Fruit fly (Drosophila melanogaster) whole organism, embryonic: ENCODE measurements around the gene CG1143.

Experiments used
- Aef1 ChIP-seq: fragments of 200-800 bp; sonication (Bioruptor generic); IDR thresholded peaks from 3 replicates; pipeline ENCODE4 v1.3.6; 2022; ENCODE audit warnings: missing biosample characterization, missing genetic modification characterization
- Antp ChIP-seq: fragments of 200-800 bp; sonication (Bioruptor generic); optimal IDR thresholded peaks from 3 replicates; lab custom pipeline; 2016; ENCODE audit warnings: missing biosample characterization, missing genetic modification characterization
- Atf6 ChIP-seq: fragments of 200-800 bp; sonication (Bioruptor generic); IDR thresholded peaks from 2 replicates; pipeline ENCODE4 v1.3.6; 2022; ENCODE audit warnings: missing biosample characterization, missing genetic modification characterization
- CG12219 ChIP-seq: fragments of 200-800 bp; sonication (Bioruptor generic); optimal IDR thresholded peaks from 3 replicates; lab custom pipeline; 2018; ENCODE audit warnings: missing biosample characterization, mild to moderate bottlenecking, missing genetic modification characterization
- CG12299 ChIP-seq: fragments of 200-800 bp; sonication (Bioruptor generic); optimal IDR thresholded peaks from 2 replicates; lab custom pipeline; 2018; ENCODE audit warnings: missing biosample characterization, mild to moderate bottlenecking, missing genetic modification characterization
- CG13624 ChIP-seq: fragments of 200-800 bp; sonication (Bioruptor generic); optimal IDR thresholded peaks from 2 replicates; lab custom pipeline; 2016; ENCODE audit warnings: missing biosample characterization, missing genetic modification characterization
- CG14710 ChIP-seq: fragments of 200-800 bp; sonication (Bioruptor generic); optimal IDR thresholded peaks from 3 replicates; lab custom pipeline; 2019; ENCODE audit warnings: missing biosample characterization, mild to moderate bottlenecking, missing genetic modification characterization, moderate library complexity
- CG15011 ChIP-seq: fragments of 200-800 bp; sonication (Bioruptor generic); optimal IDR thresholded peaks from 3 replicates; lab custom pipeline; 2018; ENCODE audit warnings: missing biosample characterization, mild to moderate bottlenecking, missing genetic modification characterization
- CG16813 ChIP-seq: fragments of 200-800 bp; sonication (Bioruptor generic); IDR thresholded peaks from 3 replicates; pipeline ENCODE4 v1.3.6; 2022; ENCODE audit warnings: missing biosample characterization, missing genetic modification characterization; ENCODE audit not compliant: partially characterized antibody
- CG17385 ChIP-seq: fragments of 200-800 bp; sonication (Bioruptor generic); optimal IDR thresholded peaks from 3 replicates; lab custom pipeline; 2018; ENCODE audit warnings: missing biosample characterization, mild to moderate bottlenecking, missing genetic modification characterization
- CG17802 ChIP-seq: fragments of 200-800 bp; sonication (Bioruptor generic); optimal IDR thresholded peaks from 2 replicates; lab custom pipeline; 2018; ENCODE audit warnings: missing biosample characterization, mild to moderate bottlenecking, missing genetic modification characterization, moderate library complexity
- CG18599 ChIP-seq: fragments of 200-800 bp; sonication (Bioruptor generic); optimal IDR thresholded peaks from 3 replicates; lab custom pipeline; 2017; ENCODE audit warnings: missing biosample characterization, missing genetic modification characterization, mild to moderate bottlenecking, moderate library complexity, missing genetic modification reagents
- CG2889 ChIP-seq: fragments of 200-800 bp; sonication (Bioruptor generic); IDR thresholded peaks from 3 replicates; pipeline ENCODE4 v1.3.6; 2022; ENCODE audit warnings: missing biosample characterization, missing genetic modification characterization
- CG4404 ChIP-seq: fragments of 200-800 bp; sonication (Bioruptor generic); IDR thresholded peaks from 2 replicates; pipeline ENCODE4 v1.3.6; 2022; ENCODE audit warnings: missing biosample characterization, missing genetic modification characterization
- CG6765 ChIP-seq: fragments of 200-800 bp; sonication (Bioruptor generic); optimal IDR thresholded peaks from 3 replicates; lab custom pipeline; 2017; ENCODE audit warnings: missing biosample characterization, mild to moderate bottlenecking, missing genetic modification characterization
- CG7928 ChIP-seq: fragments of 200-800 bp; sonication (Bioruptor generic); optimal IDR thresholded peaks from 2 replicates; lab custom pipeline; 2017; ENCODE audit warnings: missing biosample characterization, mild to moderate bottlenecking, missing genetic modification characterization
- CG8089 ChIP-seq: fragments of 200-800 bp; sonication (Bioruptor generic); optimal IDR thresholded peaks from 3 replicates; lab custom pipeline; 2016; ENCODE audit warnings: missing biosample characterization, missing genetic modification characterization
- CG8478 ChIP-seq: fragments of >200 bp; optimal IDR thresholded peaks from 2 replicates; lab custom pipeline; 2018
- CG8944 ChIP-seq: fragments of 200-800 bp; sonication (Bioruptor generic); optimal IDR thresholded peaks from 3 replicates; lab custom pipeline; 2016; ENCODE audit warnings: missing biosample characterization, missing genetic modification characterization
- CHES-1-like ChIP-seq: fragments of 200-800 bp; sonication (Bioruptor generic); optimal IDR thresholded peaks from 2 replicates; lab custom pipeline; 2016; ENCODE audit warnings: missing biosample characterization, missing genetic modification characterization
- CTCF ChIP-seq: fragments of 200-800 bp; sonication (Bioruptor generic); optimal IDR thresholded peaks from 2 replicates; lab custom pipeline; 2017; ENCODE audit warnings: missing biosample characterization, mild to moderate bottlenecking, missing genetic modification characterization, moderate library complexity
- CoRest ChIP-seq: fragments of 200-800 bp; sonication (Bioruptor generic); optimal IDR thresholded peaks from 3 replicates; lab custom pipeline; 2018; ENCODE audit warnings: missing biosample characterization, mild to moderate bottlenecking, missing genetic modification characterization, moderate library complexity
- D19B ChIP-seq: fragments of 200-800 bp; sonication (Bioruptor generic); optimal IDR thresholded peaks from 2 replicates; lab custom pipeline; 2017; ENCODE audit warnings: missing biosample characterization, mild to moderate bottlenecking, missing genetic modification characterization
- HLH3B ChIP-seq: fragments of 200-800 bp; sonication (Bioruptor generic); IDR thresholded peaks from 2 replicates; pipeline ENCODE4 v1.3.6; 2022; ENCODE audit warnings: missing biosample characterization, missing genetic modification characterization
- MESR4 ChIP-seq: fragments of 200-800 bp; sonication (Bioruptor generic); optimal IDR thresholded peaks from 2 replicates; lab custom pipeline; 2018; ENCODE audit warnings: missing biosample characterization, mild to moderate bottlenecking, missing genetic modification characterization, moderate library complexity
- NFAT ChIP-seq: fragments of 200-800 bp; sonication (Bioruptor generic); IDR thresholded peaks from 2 replicates; pipeline ENCODE4 v1.3.6; 2022; ENCODE audit warnings: missing biosample characterization, missing genetic modification characterization
- Pdp1 ChIP-seq, 2 experiments: fragments of 200-800 bp; sonication (Bioruptor generic); optimal IDR thresholded peaks; 3 replicates each; lab custom pipeline; 2016; ENCODE audit warnings: missing biosample characterization in 2 of 2, missing genetic modification characterization in 2 of 2, mild to moderate bottlenecking in 1 of 2, moderate library complexity in 1 of 2
- Ptx1 ChIP-seq: fragments of 200-800 bp; sonication (Bioruptor generic); IDR thresholded peaks from 2 replicates; pipeline ENCODE4 v1.3.6; 2022; ENCODE audit warnings: missing biosample characterization, missing genetic modification characterization
- ac ChIP-seq: fragments of 200-800 bp; sonication (Bioruptor generic); optimal IDR thresholded peaks from 3 replicates; lab custom pipeline; 2017; ENCODE audit warnings: missing biosample characterization, mild to moderate bottlenecking, missing genetic modification characterization
- bsh ChIP-seq, 2 experiments: fragments of 200-800 bp; sonication (Bioruptor generic); optimal IDR thresholded peaks; 2 replicates each; lab custom pipeline; 2017 to 2018; ENCODE audit warnings: mild to moderate bottlenecking in 2 of 2, missing biosample characterization in 2 of 2, missing genetic modification characterization in 2 of 2, moderate library complexity in 1 of 2
- chn ChIP-seq: fragments of 200-800 bp; sonication (Bioruptor generic); optimal IDR thresholded peaks from 2 replicates; lab custom pipeline; 2016; ENCODE audit warnings: missing biosample characterization, missing genetic modification characterization
- da ChIP-seq: fragments of 200-800 bp; sonication (Bioruptor generic); optimal IDR thresholded peaks from 2 replicates; lab custom pipeline; 2016; ENCODE audit warnings: missing biosample characterization, missing genetic modification characterization
- fd3F ChIP-seq: fragments of 200-800 bp; sonication (Bioruptor generic); optimal IDR thresholded peaks from 2 replicates; lab custom pipeline; 2018; ENCODE audit warnings: missing biosample characterization, mild to moderate bottlenecking, missing genetic modification characterization, moderate library complexity
- fu2 ChIP-seq: fragments of 200-800 bp; sonication (Bioruptor generic); optimal IDR thresholded peaks from 2 replicates; lab custom pipeline; 2016; ENCODE audit warnings: missing biosample characterization, missing genetic modification characterization
- gcm ChIP-seq: fragments of 200-800 bp; sonication (Bioruptor generic); optimal IDR thresholded peaks from 2 replicates; lab custom pipeline; 2019; ENCODE audit warnings: missing biosample characterization, mild to moderate bottlenecking, missing genetic modification characterization, moderate library complexity
- gfzf ChIP-seq: fragments of 200-800 bp; sonication (Bioruptor generic); optimal IDR thresholded peaks from 2 replicates; lab custom pipeline; 2016; ENCODE audit warnings: missing biosample characterization, mild to moderate bottlenecking, missing genetic modification characterization, moderate library complexity
- grau ChIP-seq: fragments of 200-800 bp; optimal IDR thresholded peaks from 3 replicates; lab custom pipeline; 2019; ENCODE audit warnings: missing biosample characterization, mild to moderate bottlenecking, missing genetic modification characterization, moderate library complexity
- jing ChIP-seq: fragments of 200-800 bp; sonication (Bioruptor generic); optimal IDR thresholded peaks from 2 replicates; lab custom pipeline; 2018; ENCODE audit warnings: missing biosample characterization, mild to moderate bottlenecking, missing genetic modification characterization
- lov ChIP-seq, 2 experiments: fragments of 200-800 bp in 1 of 2; fragments of >200 bp in 1 of 2; sonication (Bioruptor generic) in 1 of 2; IDR thresholded peaks in 1 of 2; optimal IDR thresholded peaks in 1 of 2; 2 replicates in 1 of 2; 3 replicates in 1 of 2; pipeline versions ENCODE4 v1.3.6 to Lab custom; 2017 to 2022; ENCODE audit warnings: missing biosample characterization in 1 of 2, missing genetic modification characterization in 1 of 2
- nerfin-1 ChIP-seq: fragments of 200-800 bp; sonication (Bioruptor generic); optimal IDR thresholded peaks from 3 replicates; lab custom pipeline; 2019; ENCODE audit warnings: missing biosample characterization, mild to moderate bottlenecking, missing genetic modification characterization, moderate library complexity
- odd ChIP-seq: fragments of 200-800 bp; sonication (Bioruptor generic); optimal IDR thresholded peaks from 2 replicates; lab custom pipeline; 2017; ENCODE audit warnings: missing biosample characterization, mild to moderate bottlenecking, missing genetic modification characterization
- pan ChIP-seq, 4 experiments: fragments of >200 bp in 3 of 4; fragments of 200-800 bp in 1 of 4; sonication (Bioruptor generic) in 1 of 4; optimal IDR thresholded peaks in 3 of 4; IDR thresholded peaks in 1 of 4; 2 replicates each; pipeline versions ENCODE4 v1.3.6 to Lab custom; 2017 to 2022; ENCODE audit warnings: missing biosample characterization in 2 of 4, missing genetic modification characterization in 2 of 4, mixed read lengths in 1 of 4
- pb ChIP-seq: fragments of 200-800 bp; sonication (Bioruptor generic); optimal IDR thresholded peaks from 3 replicates; lab custom pipeline; 2016; ENCODE audit warnings: missing biosample characterization, missing genetic modification characterization
- pros ChIP-seq: fragments of 200-800 bp; sonication (Bioruptor generic); optimal IDR thresholded peaks from 3 replicates; lab custom pipeline; 2019; ENCODE audit warnings: missing biosample characterization, mild to moderate bottlenecking, missing genetic modification characterization, moderate library complexity
- pzg ChIP-seq: fragments of 200-800 bp; sonication (Bioruptor generic); optimal IDR thresholded peaks from 3 replicates; lab custom pipeline; 2018; ENCODE audit warnings: missing biosample characterization, mild to moderate bottlenecking, missing genetic modification characterization, moderate library complexity
- scrt ChIP-seq: fragments of 200-800 bp; sonication (Bioruptor generic); optimal IDR thresholded peaks from 2 replicates; lab custom pipeline; 2018; ENCODE audit warnings: missing biosample characterization, mild to moderate bottlenecking, missing genetic modification characterization, moderate library complexity
- sens ChIP-seq: fragments of 200-800 bp; sonication (Bioruptor generic); peaks from one replicate; lab custom pipeline; 2016; ENCODE audit warnings: missing biosample characterization, missing genetic modification characterization
- slbo ChIP-seq: fragments of 200-800 bp; sonication (Bioruptor generic); IDR thresholded peaks from 2 replicates; pipeline ENCODE4 v1.3.6; 2022; ENCODE audit warnings: missing biosample characterization, missing genetic modification characterization
- tup ChIP-seq: fragments of 200-800 bp; sonication (Bioruptor generic); optimal IDR thresholded peaks from 2 replicates; lab custom pipeline; 2016; ENCODE audit warnings: missing biosample characterization, mild to moderate bottlenecking, missing genetic modification characterization, moderate library complexity
- wdn ChIP-seq: fragments of 200-800 bp; sonication (Bioruptor generic); IDR thresholded peaks from 2 replicates; pipeline ENCODE4 v1.3.6; 2022; ENCODE audit warnings: missing biosample characterization, missing genetic modification characterization

Gene CG1143

DNA sequence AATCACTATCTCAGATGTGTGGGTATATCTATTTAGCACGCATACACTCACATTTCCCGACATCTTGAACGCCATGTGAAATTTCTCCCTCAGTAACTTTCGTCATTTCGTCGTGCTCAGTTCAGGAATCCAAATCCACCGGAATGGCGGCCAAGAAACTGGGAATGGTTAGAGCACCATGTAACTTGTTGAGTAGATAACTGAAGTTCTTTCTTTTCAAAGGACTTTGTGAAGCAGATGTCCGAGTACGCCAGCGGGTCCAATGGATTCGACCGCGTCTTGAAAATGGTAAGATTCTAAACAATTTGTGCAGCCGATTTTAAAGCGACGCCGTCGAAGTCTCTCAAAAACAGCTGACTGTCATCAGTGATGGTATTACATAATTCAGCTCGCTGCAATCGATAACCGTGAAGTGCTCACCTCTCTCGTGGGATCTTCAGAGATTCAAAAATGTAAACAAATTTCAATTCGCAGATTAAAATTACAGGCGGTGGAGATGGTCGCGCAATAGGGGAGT lies 45.9 kb upstream of the CG1143 start, which contains the start of the genes CG16985 and CG12182 (continued):
- TF ChIP-seq CG16813 (GFP tag; lab: Robert Waterston, UW) (peak; percentile 34; the same call in 1 of the 3 replicates), slbo (GFP tag; lab: Robert Waterston, UW) (0 out of 2 replicates have a peak, but pooled peaks have one; percentile 31), CG8944 (GFP tag; lab: Kevin White, UChicago) (no peak), wdn (GFP tag; lab: Robert Waterston, UW) (no peak), scrt (GFP tag; lab: Kevin White, UChicago) (no peak), CG15011 (GFP tag; lab: Kevin White, UChicago) (no peak), CG8089 (no peak), CG12219 (GFP tag; lab: Kevin White, UChicago) (no peak), CG4404 (GFP tag; lab: Robert Waterston, UW) (no peak), gfzf (GFP tag; lab: Kevin White, UChicago) (no peak), CG18599 (GFP tag; lab: Kevin White, UChicago) (no peak), tup (GFP tag; lab: Kevin White, UChicago) (no peak), CG6765 (GFP tag; lab: Kevin White, UChicago) (no peak), CG12299 (no peak), pros (no peak), Ptx1 (GFP tag; lab: Robert Waterston, UW) (no peak), CG2889 (no peak), Pdp1 (GFP tag; optimal IDR thresholded peaks at IDR 0.05; lab: Kevin White, UChicago) (peak in 1 of 2 experiments; percentile 99), lov (optimal IDR thresholded peaks at IDR 0.05; lab: Kevin White, UChicago) (no peak), lov (GFP tag; IDR thresholded peaks at IDR 0.05; lab: Robert Waterston, UW) (no peak), NFAT (GFP tag; lab: Robert Waterston, UW) (no peak), gcm (no peak), jing (no peak), bsh (GFP tag; optimal IDR thresholded peaks at IDR 0.05; lab: Kevin White, UChicago) (no peak), Aef1 (GFP tag; lab: Robert Waterston, UW) (no peak), CoRest (no peak), CG17802 (tag; lab: Kevin White, UChicago) (no peak), pan (optimal IDR thresholded peaks at IDR 0.05; lab: Kevin White, UChicago) (no peak), pan (GFP tag; optimal IDR thresholded peaks at IDR 0.05 in 1 of 2, IDR thresholded peaks at IDR 0.05 in 1 of 2) (no peak), MESR4 (peak; percentile 46), CG17385 (GFP tag; lab: Kevin White, UChicago) (no peak), chn (GFP tag; lab: Kevin White, UChicago) (no peak), CG14710 (peak; percentile 7), sens (GFP tag; lab: Kevin White, UChicago) (peak; percentile 25), CG13624 (GFP tag; lab: Kevin White, UChicago) (peak; percentile 21), HLH3B (GFP tag; lab: Robert Waterston, UW) (no peak), grau (tag; lab: Kevin White, UChicago) (peak; percentile 63), D19B (no peak), nerfin-1 (tag; lab: Kevin White, UChicago) (peak; percentile 77), CG7928 (GFP tag; lab: Kevin White, UChicago) (no peak), CG8478 (lab: Kevin White, UChicago) (no peak), fu2 (GFP tag; lab: Kevin White, UChicago) (no peak), pzg (GFP tag; lab: Kevin White, UChicago) (peak; percentile 41), CHES-1-like (GFP tag; lab: Kevin White, UChicago) (peak; percentile 46), da (GFP tag; lab: Kevin White, UChicago) (no peak), pb (GFP tag; lab: Kevin White, UChicago) (no peak), Atf6 (GFP tag; lab: Robert Waterston, UW) (no peak), ac (GFP tag; lab: Kevin White, UChicago) (no peak), Antp (no peak), fd3F (GFP tag; lab: Kevin White, UChicago) (no peak), CTCF (GFP tag; lab: Kevin White, UChicago) (peak; percentile 18), odd (no peak)
